Worm (Caenorhabditis elegans) whole organism, mixed stage, embryonic: ENCODE results near the gene T19C3.5.

ENCODE experiments used
- blmp-1 ChIP-seq: fragments of 150-350 bp; optimal IDR thresholded peaks from 2 replicates; lab custom pipeline; 2014; ENCODE audit warnings: missing biosample characterization, missing genetic modification characterization
- flh-1 ChIP-seq: fragments of 200-800 bp; sonication (Bioruptor generic); optimal IDR thresholded peaks from 2 replicates; lab custom pipeline; 2018; ENCODE audit warnings: mild to moderate bottlenecking, missing genetic modification characterization, moderate library complexity, missing compliant biosample characterization
- ham-2 ChIP-seq: fragments of 200-800 bp; sonication (Bioruptor generic); optimal IDR thresholded peaks from 2 replicates; lab custom pipeline; 2018; ENCODE audit warnings: mild to moderate bottlenecking, missing genetic modification characterization, missing compliant biosample characterization
- mep-1 ChIP-seq: fragments of 150-350 bp; optimal IDR thresholded peaks from 2 replicates; lab custom pipeline; 2017; ENCODE audit warnings: missing biosample characterization, missing genetic modification reagents, missing genetic modification characterization, inconsistent platforms
- nhr-12 ChIP-seq: fragments of 150-350 bp; optimal IDR thresholded peaks from 2 replicates; lab custom pipeline; 2014; ENCODE audit warnings: missing biosample characterization, missing genetic modification characterization
- snpc-4 ChIP-seq: fragments of 150-350 bp; optimal IDR thresholded peaks from 2 replicates; lab custom pipeline; 2014; ENCODE audit warnings: missing biosample characterization, missing genetic modification characterization

- TF ChIP-seq snpc-4 (tag; lab: Kevin White, UChicago): no peak
- no peak for TF ChIP-seq mep-1
- TF ChIP-seq ham-2 (GFP tag; lab: Kevin White, UChicago): no peak
- no peak for TF ChIP-seq nhr-12 (tag; lab: Kevin White, UChicago)
- TF ChIP-seq flh-1: no peak
- TF ChIP-seq blmp-1: no peak
These were observed 29.1 kb downstream of the T19C3.5 start, which contains the start of gene Y55B1AR.2 for ce11 chrIII:598687-599086.
